Fruit fly (Drosophila melanogaster) whole organism, prepupa: ENCODE measurements around the gene GV1.
A peak's percentile ranks its signal among the peaks of the same experiment; 100 is the strongest.

Source experiments
- Blimp-1 ChIP-seq: fragments of 200-800 bp; sonication (Bioruptor generic); optimal IDR thresholded peaks from 3 replicates; lab custom pipeline; 2017; ENCODE audit warnings: missing biosample characterization, missing genetic modification characterization, mild to moderate bottlenecking, moderate library complexity, missing genetic modification reagents
- CG10631 ChIP-seq: fragments of 200-800 bp; sonication (Bioruptor generic); optimal IDR thresholded peaks from 2 replicates; lab custom pipeline; 2016; ENCODE audit warnings: missing biosample characterization, missing genetic modification characterization
- CG10669 ChIP-seq: fragments of 200-800 bp; sonication (Bioruptor generic); optimal IDR thresholded peaks from 3 replicates; lab custom pipeline; 2018; ENCODE audit warnings: missing biosample characterization, mild to moderate bottlenecking, missing genetic modification characterization, moderate library complexity
- CG11762 ChIP-seq: fragments of 200-800 bp; sonication (Bioruptor generic); optimal IDR thresholded peaks from 3 replicates; lab custom pipeline; 2016; ENCODE audit warnings: missing biosample characterization, missing genetic modification characterization; ENCODE audit not compliant: insufficient read depth
- CG11902 ChIP-seq: fragments of 200-800 bp; sonication (Bioruptor generic); optimal IDR thresholded peaks from 3 replicates; lab custom pipeline; 2016; ENCODE audit warnings: missing biosample characterization, missing genetic modification characterization
- CG15336 ChIP-seq: fragments of 200-800 bp; sonication (Bioruptor generic); IDR thresholded peaks from 2 replicates; pipeline ENCODE4 v1.3.6; 2022; ENCODE audit warnings: missing biosample characterization, missing genetic modification characterization
- CG1621 ChIP-seq: fragments of 200-800 bp; sonication (Bioruptor generic); optimal IDR thresholded peaks from 3 replicates; lab custom pipeline; 2018; ENCODE audit warnings: missing biosample characterization, mild to moderate bottlenecking, missing genetic modification characterization
- CG3032 ChIP-seq: fragments of 200-800 bp; optimal IDR thresholded peaks from 2 replicates; lab custom pipeline; 2019; ENCODE audit warnings: missing biosample characterization, mild to moderate bottlenecking, missing genetic modification characterization, moderate library complexity
- CG31627 ChIP-seq: fragments of 200-800 bp; sonication (Bioruptor generic); optimal IDR thresholded peaks from 3 replicates; lab custom pipeline; 2016; ENCODE audit warnings: missing biosample characterization, missing genetic modification characterization
- CG32006 ChIP-seq: fragments of 200-800 bp; sonication (Bioruptor generic); optimal IDR thresholded peaks from 3 replicates; lab custom pipeline; 2017; ENCODE audit warnings: missing biosample characterization, mild to moderate bottlenecking, missing genetic modification characterization
- CG34406 ChIP-seq: fragments of 200-800 bp; sonication (Bioruptor generic); optimal IDR thresholded peaks from 3 replicates; lab custom pipeline; 2016; ENCODE audit warnings: missing biosample characterization, missing genetic modification characterization
- CG3919 ChIP-seq: fragments of 200-800 bp; sonication (Bioruptor generic); optimal IDR thresholded peaks from 3 replicates; lab custom pipeline; 2016; ENCODE audit warnings: missing biosample characterization, missing genetic modification characterization
- CG4318 ChIP-seq: fragments of 200-800 bp; sonication (Bioruptor generic); optimal IDR thresholded peaks from 3 replicates; lab custom pipeline; 2017; ENCODE audit warnings: missing biosample characterization, mild to moderate bottlenecking, missing genetic modification characterization
- CG6163 ChIP-seq: fragments of 200-800 bp; sonication (Bioruptor generic); IDR thresholded peaks from 3 replicates; pipeline ENCODE4 v1.3.6; 2022; ENCODE audit warnings: missing biosample characterization, missing genetic modification characterization
- CG6792 ChIP-seq: fragments of 200-800 bp; sonication (Bioruptor generic); optimal IDR thresholded peaks from 3 replicates; lab custom pipeline; 2016; ENCODE audit warnings: missing biosample characterization, missing genetic modification characterization
- CG6854 ChIP-seq: fragments of 200-800 bp; sonication (Bioruptor generic); optimal IDR thresholded peaks from 2 replicates; lab custom pipeline; 2017; ENCODE audit warnings: missing biosample characterization, mild to moderate bottlenecking, missing genetic modification characterization
- CG8119 ChIP-seq: fragments of 200-800 bp; sonication (Bioruptor generic); IDR thresholded peaks from 3 replicates; pipeline ENCODE4 v1.3.6; 2022; ENCODE audit warnings: missing biosample characterization, missing genetic modification characterization
- CG8319 ChIP-seq: fragments of 200-800 bp; sonication (Bioruptor generic); optimal IDR thresholded peaks from 3 replicates; lab custom pipeline; 2016; ENCODE audit warnings: missing biosample characterization, missing genetic modification characterization
- CG8632 ChIP-seq: fragments of 200-800 bp; sonication (Bioruptor generic); optimal IDR thresholded peaks from 3 replicates; lab custom pipeline; 2016; ENCODE audit warnings: missing biosample characterization, missing genetic modification characterization
- Eip75B ChIP-seq: fragments of 200-800 bp; sonication (Bioruptor generic); optimal IDR thresholded peaks from 3 replicates; lab custom pipeline; 2016; ENCODE audit warnings: missing biosample characterization, missing genetic modification characterization
- Eip78C ChIP-seq: fragments of 200-800 bp; sonication (Bioruptor generic); peaks from one replicate; lab custom pipeline; 2016; ENCODE audit warnings: missing biosample characterization, missing genetic modification characterization
- Eip93F ChIP-seq: fragments of 200-800 bp; sonication (Bioruptor generic); optimal IDR thresholded peaks from 2 replicates; lab custom pipeline; 2016; ENCODE audit warnings: missing biosample characterization, mild to moderate bottlenecking, missing genetic modification characterization
- Ets21C ChIP-seq: fragments of 200-800 bp; sonication (Bioruptor generic); optimal IDR thresholded peaks from 3 replicates; lab custom pipeline; 2016; ENCODE audit warnings: missing biosample characterization, missing genetic modification characterization
- Ets96B ChIP-seq: fragments of 200-800 bp; optimal IDR thresholded peaks from 2 replicates; lab custom pipeline; 2019; ENCODE audit warnings: missing biosample characterization, mild to moderate bottlenecking, missing genetic modification characterization, moderate library complexity
- Hr38 ChIP-seq: sonication (Bioruptor generic); optimal IDR thresholded peaks from 2 replicates; lab custom pipeline; 2016; ENCODE audit warnings: missing biosample characterization, missing genetic modification characterization
- Hr39 ChIP-seq: fragments of 200-800 bp; sonication (Bioruptor generic); optimal IDR thresholded peaks from 2 replicates; lab custom pipeline; 2016; ENCODE audit warnings: missing biosample characterization, missing genetic modification characterization
- OdsH ChIP-seq: fragments of 200-800 bp; sonication (Bioruptor generic); optimal IDR thresholded peaks from 3 replicates; lab custom pipeline; 2016; ENCODE audit warnings: missing biosample characterization, missing genetic modification characterization
- Sox102F ChIP-seq: fragments of 200-800 bp; sonication (Bioruptor generic); optimal IDR thresholded peaks from 2 replicates; lab custom pipeline; 2016; ENCODE audit warnings: missing biosample characterization, mild to moderate bottlenecking, missing genetic modification characterization
- Sox14 ChIP-seq: fragments of 200-800 bp; sonication (Bioruptor generic); optimal IDR thresholded peaks from 3 replicates; lab custom pipeline; 2016; ENCODE audit warnings: missing biosample characterization, missing genetic modification characterization
- Sox15 ChIP-seq: fragments of 200-800 bp; sonication (Bioruptor generic); optimal IDR thresholded peaks from 3 replicates; lab custom pipeline; 2016; ENCODE audit warnings: missing biosample characterization, missing genetic modification characterization
- achi ChIP-seq: fragments of 200-800 bp; sonication (Bioruptor generic); optimal IDR thresholded peaks from 3 replicates; lab custom pipeline; 2016; ENCODE audit warnings: missing biosample characterization, missing genetic modification characterization
- acj6 ChIP-seq: fragments of 200-800 bp; sonication (Bioruptor generic); optimal IDR thresholded peaks from 3 replicates; lab custom pipeline; 2016; ENCODE audit warnings: missing biosample characterization, missing genetic modification characterization
- cyc ChIP-seq: fragments of 200-800 bp; sonication (Bioruptor generic); optimal IDR thresholded peaks from 3 replicates; lab custom pipeline; 2016; ENCODE audit warnings: missing biosample characterization, missing genetic modification characterization
- dac ChIP-seq: fragments of 200-800 bp; sonication (Bioruptor generic); optimal IDR thresholded peaks from 2 replicates; lab custom pipeline; 2017; ENCODE audit warnings: missing biosample characterization, mild to moderate bottlenecking, missing genetic modification characterization
- dsx ChIP-seq: fragments of 200-800 bp; optimal IDR thresholded peaks from 3 replicates; lab custom pipeline; 2019; ENCODE audit warnings: missing biosample characterization, mild to moderate bottlenecking, missing genetic modification characterization, moderate library complexity; ENCODE audit not compliant: poor library complexity, severe bottlenecking
- eg ChIP-seq: fragments of 200-800 bp; sonication (Bioruptor generic); IDR thresholded peaks from 3 replicates; pipeline ENCODE4 v1.3.6; 2022; ENCODE audit warnings: missing biosample characterization, missing genetic modification characterization
- esn ChIP-seq: fragments of 200-800 bp; sonication (Bioruptor generic); optimal IDR thresholded peaks from 2 replicates; lab custom pipeline; 2016; ENCODE audit warnings: missing biosample characterization, mild to moderate bottlenecking, missing genetic modification characterization, moderate library complexity
- fd59A ChIP-seq: fragments of 200-800 bp; sonication (Bioruptor generic); optimal IDR thresholded peaks from 2 replicates; lab custom pipeline; 2017; ENCODE audit warnings: missing biosample characterization, mild to moderate bottlenecking, missing genetic modification characterization, missing genetic modification reagents
- fd85E ChIP-seq: fragments of 200-800 bp; sonication (Bioruptor generic); optimal IDR thresholded peaks from 3 replicates; lab custom pipeline; 2016; ENCODE audit warnings: missing biosample characterization, missing genetic modification characterization
- fkh ChIP-seq: fragments of 200-800 bp; sonication (Bioruptor generic); optimal IDR thresholded peaks from 3 replicates; lab custom pipeline; 2017; ENCODE audit warnings: missing biosample characterization, mild to moderate bottlenecking, missing genetic modification characterization, moderate library complexity
- lz ChIP-seq: fragments of 200-800 bp; sonication (Bioruptor generic); optimal IDR thresholded peaks from 3 replicates; lab custom pipeline; 2016; ENCODE audit warnings: missing biosample characterization, missing genetic modification characterization
- pdm3 ChIP-seq: fragments of 200-800 bp; sonication (Bioruptor generic); optimal IDR thresholded peaks from 3 replicates; lab custom pipeline; 2016; ENCODE audit warnings: missing biosample characterization, missing genetic modification characterization
- salr ChIP-seq, 2 experiments: fragments of 200-800 bp; sonication (Bioruptor generic); optimal IDR thresholded peaks; 3 replicates each; lab custom pipeline; 2016 to 2018; ENCODE audit warnings: missing biosample characterization in 2 of 2, missing genetic modification characterization in 2 of 2, mild to moderate bottlenecking in 1 of 2
- spab ChIP-seq: fragments of 200-800 bp; sonication (Bioruptor generic); optimal IDR thresholded peaks from 2 replicates; lab custom pipeline; 2017; ENCODE audit warnings: missing biosample characterization, mild to moderate bottlenecking, missing genetic modification characterization, missing genetic modification reagents
- ss ChIP-seq, 2 experiments: fragments of 200-800 bp; sonication (Bioruptor generic); optimal IDR thresholded peaks; 2 replicates in 1 of 2; 3 replicates in 1 of 2; lab custom pipeline; 2017 to 2018; ENCODE audit warnings: mild to moderate bottlenecking in 2 of 2, missing biosample characterization in 2 of 2, missing genetic modification characterization in 2 of 2, moderate library complexity in 1 of 2
- vri ChIP-seq: fragments of 200-800 bp; sonication (Bioruptor generic); optimal IDR thresholded peaks from 3 replicates; lab custom pipeline; 2016; ENCODE audit warnings: missing biosample characterization, mild to moderate bottlenecking, missing genetic modification characterization

Gene GV1

DNA sequence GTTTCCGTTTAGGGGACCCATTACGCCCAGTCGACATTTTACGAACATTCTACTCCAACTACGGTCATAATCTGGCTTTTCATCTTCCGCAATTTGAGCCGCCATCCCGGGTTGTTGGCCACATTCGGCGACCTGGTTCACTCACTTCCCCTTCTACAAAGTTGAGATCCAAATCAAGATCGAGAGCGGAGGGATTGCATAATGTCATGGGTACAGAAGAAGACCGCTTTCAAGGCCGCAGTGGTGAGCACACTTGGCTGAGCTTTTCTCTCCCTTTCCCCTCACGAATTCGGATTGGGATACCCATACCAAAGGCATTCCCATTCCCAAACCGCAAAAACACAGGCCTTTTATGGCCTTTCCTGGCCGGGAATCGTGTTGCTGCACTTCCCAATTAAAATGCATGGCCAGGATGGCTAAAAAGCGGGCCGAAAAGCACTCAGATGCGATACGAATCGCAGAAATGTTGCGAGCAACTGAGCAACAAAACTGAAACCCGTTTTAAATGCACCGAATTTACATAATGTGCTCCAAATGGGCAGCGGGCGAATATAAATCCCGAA, 17.5 kb downstream of the GV1 start:
- no peak for TF ChIP-seq CG11762
- peak; percentile 93 for TF ChIP-seq vri (GFP tag; lab: Kevin White, UChicago)
- no peak for TF ChIP-seq CG32006 (GFP tag; lab: Kevin White, UChicago)
- TF ChIP-seq CG1621 (tag; lab: Kevin White, UChicago): peak; percentile 22
- TF ChIP-seq CG10631: no peak
- peak; percentile 52 for TF ChIP-seq Eip78C (GFP tag; lab: Kevin White, UChicago)
- peak; percentile 67 for TF ChIP-seq CG6854 (GFP tag; lab: Kevin White, UChicago)
- TF ChIP-seq pdm3 (GFP tag; lab: Kevin White, UChicago): no peak
- peak; percentile 58 for TF ChIP-seq Blimp-1
- TF ChIP-seq Ets96B (tag; lab: Kevin White, UChicago): no peak
- no peak for TF ChIP-seq CG31627 (GFP tag; lab: Kevin White, UChicago)
- TF ChIP-seq CG34406 (GFP tag; lab: Kevin White, UChicago): no peak
- TF ChIP-seq CG3032 (tag; lab: Kevin White, UChicago): no peak
- peak; percentile 32 for TF ChIP-seq Eip75B
- no peak for TF ChIP-seq lz
- peak in 1 of 2 experiments; percentile 20 for TF ChIP-seq ss (GFP tag; optimal IDR thresholded peaks at IDR 0.05; lab: Kevin White, UChicago)
- TF ChIP-seq dsx (GFP tag; lab: Kevin White, UChicago): peak; percentile 6
- TF ChIP-seq esn (GFP tag; lab: Kevin White, UChicago): no peak
- TF ChIP-seq CG6163 (GFP tag; lab: Robert Waterston, UW): peak; percentile 54; the same call in 2 of the 3 replicates
- peak; percentile 10 for TF ChIP-seq Hr39
- no peak for TF ChIP-seq Sox102F (GFP tag; lab: Kevin White, UChicago)
- no peak for TF ChIP-seq CG4318
- TF ChIP-seq achi (GFP tag; lab: Kevin White, UChicago): no peak

DNA sequence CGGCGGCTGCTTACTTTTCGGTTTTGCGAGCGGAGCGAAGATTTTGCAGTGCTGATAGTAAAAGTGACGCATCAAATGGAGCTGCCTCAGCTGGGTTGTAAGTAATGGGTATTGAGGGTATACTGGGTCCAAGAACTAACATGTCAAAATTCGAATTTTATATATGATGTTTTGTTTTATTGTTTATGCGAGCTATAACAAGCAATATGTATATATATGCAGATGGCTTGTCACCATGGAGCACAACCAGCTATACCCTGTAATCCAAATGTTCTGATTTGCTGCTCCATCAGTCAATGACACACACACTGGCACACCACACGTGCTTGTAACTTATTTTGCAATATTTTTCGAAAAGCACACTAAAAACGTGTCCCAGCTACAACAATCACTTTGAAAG, 19.2 kb downstream of the GV1 start:
- TF ChIP-seq CG34406 (GFP tag; lab: Kevin White, UChicago): peak; percentile 51
- peak; percentile 28 for TF ChIP-seq Sox15 (GFP tag; lab: Kevin White, UChicago)
- peak; percentile 9 for TF ChIP-seq dac
- TF ChIP-seq fkh (GFP tag; lab: Kevin White, UChicago): no peak
- peak; percentile 50 for TF ChIP-seq CG4318
- TF ChIP-seq fd59A: peak; percentile 58
- no peak for TF ChIP-seq CG11902 (GFP tag; lab: Kevin White, UChicago)
- peak; percentile 66 for TF ChIP-seq CG10631
- TF ChIP-seq Eip93F: no peak
- peak; percentile 68 for TF ChIP-seq pdm3 (GFP tag; lab: Kevin White, UChicago)
- TF ChIP-seq CG1621 (tag; lab: Kevin White, UChicago): peak; percentile 30
- peak; percentile 80 for TF ChIP-seq Sox14 (GFP tag; lab: Kevin White, UChicago)
- peak; percentile 57 for TF ChIP-seq CG3032 (tag; lab: Kevin White, UChicago)
- TF ChIP-seq Eip78C (GFP tag; lab: Kevin White, UChicago): peak; percentile 83
- peak; percentile 4 for TF ChIP-seq CG10669 (GFP tag; lab: Kevin White, UChicago)
- peak; percentile 77 for TF ChIP-seq acj6 (GFP tag; lab: Kevin White, UChicago)
- peak; percentile 78 for TF ChIP-seq CG15336 (GFP tag; lab: Robert Waterston, UW)
- peak; percentile 77 for TF ChIP-seq OdsH (GFP tag; lab: Kevin White, UChicago)
- TF ChIP-seq Blimp-1: no peak
- peak in 1 of 2 experiments; percentile 69 for TF ChIP-seq salr (GFP tag; optimal IDR thresholded peaks at IDR 0.05; lab: Kevin White, UChicago)
- TF ChIP-seq Ets21C (GFP tag; lab: Kevin White, UChicago): peak; percentile 47
- peak; percentile 87 for TF ChIP-seq eg
- peak; percentile 71 for TF ChIP-seq lz
- TF ChIP-seq CG6792: peak; percentile 50
- TF ChIP-seq Hr39: peak; percentile 81
- TF ChIP-seq CG3919: peak; percentile 63
- peak; percentile 62 for TF ChIP-seq cyc (GFP tag; lab: Kevin White, UChicago)
- no peak for TF ChIP-seq CG6854 (GFP tag; lab: Kevin White, UChicago)
- peak; percentile 57; the same call in 1 of the 3 replicates for TF ChIP-seq CG8119
- TF ChIP-seq CG32006 (GFP tag; lab: Kevin White, UChicago): peak; percentile 71
- no peak for TF ChIP-seq fd85E (GFP tag; lab: Kevin White, UChicago)
- TF ChIP-seq Ets96B (tag; lab: Kevin White, UChicago): peak; percentile 43
- no peak for TF ChIP-seq Hr38 (GFP tag; lab: Kevin White, UChicago)
- TF ChIP-seq ss (GFP tag; optimal IDR thresholded peaks at IDR 0.05; lab: Kevin White, UChicago): peak in 1 of 2 experiments; percentile 11
- peak; percentile 38 for TF ChIP-seq CG8632 (GFP tag; lab: Kevin White, UChicago)
- peak; percentile 69 for TF ChIP-seq Sox102F (GFP tag; lab: Kevin White, UChicago)
- peak; percentile 62 for TF ChIP-seq Eip75B
- TF ChIP-seq spab (GFP tag; lab: Kevin White, UChicago): no peak
- peak; percentile 70 for TF ChIP-seq esn (GFP tag; lab: Kevin White, UChicago)
- TF ChIP-seq CG8319 (GFP tag; lab: Kevin White, UChicago): no peak
